Worm (Caenorhabditis elegans) whole organism, young adult: ENCODE results near the gene sws-1.

Experiments
- B0261.1 ChIP-seq: sonication (generic microtip); optimal IDR thresholded peaks from 2 replicates; lab custom pipeline; 2016; ENCODE audit warnings: mild to moderate bottlenecking, missing genetic modification characterization, moderate library complexity, missing compliant biosample characterization
- C06A6.2 ChIP-seq: fragments of 200-800 bp; sonication (Bioruptor generic); conservative IDR thresholded peaks from 2 replicates; pipeline ENCODE4 v1.3.6; 2022; ENCODE audit warnings: missing genetic modification characterization, missing compliant biosample characterization
- D2030.7 ChIP-seq: fragments of 200-800 bp; sonication (Bioruptor generic); IDR thresholded peaks from 2 replicates; pipeline ENCODE4 v1.3.6; 2022; ENCODE audit warnings: missing genetic modification reagents, missing genetic modification characterization, missing compliant biosample characterization
- F10E7.11 ChIP-seq: sonication (generic microtip); optimal IDR thresholded peaks from 2 replicates; lab custom pipeline; 2017; ENCODE audit warnings: mild to moderate bottlenecking, missing genetic modification characterization, moderate library complexity, missing compliant biosample characterization
- F23B12.7 ChIP-seq: sonication (generic microtip); optimal IDR thresholded peaks from 2 replicates; lab custom pipeline; 2017; ENCODE audit warnings: missing genetic modification characterization, mild to moderate bottlenecking, missing compliant biosample characterization, antibody characterized with exemption, moderate library complexity; ENCODE audit not compliant: insufficient read depth
- F52B5.7 ChIP-seq: sonication (generic microtip); optimal IDR thresholded peaks from 2 replicates; lab custom pipeline; 2016; ENCODE audit warnings: mild to moderate bottlenecking, missing genetic modification characterization, missing compliant biosample characterization
- T26A5.8 ChIP-seq: sonication (generic microtip); optimal IDR thresholded peaks from 2 replicates; lab custom pipeline; 2016; ENCODE audit warnings: missing genetic modification characterization, missing compliant biosample characterization
- Y53F4B.3 ChIP-seq: fragments of 200-800 bp; sonication (Bioruptor generic); IDR thresholded peaks from 2 replicates; pipeline ENCODE4 v1.3.6; 2022; ENCODE audit warnings: missing genetic modification reagents, missing genetic modification characterization, missing compliant biosample characterization
- Y95B8A.8 ChIP-seq: fragments of 200-800 bp; sonication (Bioruptor generic); IDR thresholded peaks from 2 replicates; pipeline ENCODE4 v1.3.6; 2022; ENCODE audit warnings: missing genetic modification reagents, missing genetic modification characterization, missing compliant biosample characterization
- ZK185.1 ChIP-seq: sonication (generic microtip); optimal IDR thresholded peaks from 2 replicates; lab custom pipeline; 2016; ENCODE audit warnings: mild to moderate bottlenecking, missing genetic modification characterization, missing compliant biosample characterization; ENCODE audit not compliant: poor library complexity, severe bottlenecking
- akir-1 ChIP-seq: fragments of 200-800 bp; sonication (Bioruptor generic); optimal IDR thresholded peaks from 2 replicates; lab custom pipeline; 2018; ENCODE audit warnings: mild to moderate bottlenecking, missing genetic modification characterization, moderate library complexity, missing compliant biosample characterization
- aptf-2 ChIP-seq: fragments of 200-800 bp; sonication (Bioruptor generic); conservative IDR thresholded peaks from 2 replicates; pipeline ENCODE4 v1.3.6; 2022; ENCODE audit warnings: missing genetic modification reagents, missing genetic modification characterization, missing compliant biosample characterization
- aptf-3 ChIP-seq: fragments of 200-800 bp; sonication (Bioruptor generic); IDR thresholded peaks from 2 replicates; pipeline ENCODE4 v1.3.6; 2022; ENCODE audit warnings: missing genetic modification characterization, missing compliant biosample characterization
- athp-1 ChIP-seq: sonication (generic microtip); optimal IDR thresholded peaks from 2 replicates; lab custom pipeline; 2017; ENCODE audit warnings: mild to moderate bottlenecking, missing genetic modification characterization, missing compliant biosample characterization
- bed-1 ChIP-seq: fragments of 200-800 bp; sonication (Bioruptor generic); IDR thresholded peaks from 2 replicates; pipeline ENCODE4 v1.3.6; 2022; ENCODE audit warnings: missing genetic modification reagents, missing genetic modification characterization, missing compliant biosample characterization
- cebp-2 ChIP-seq: fragments of 200-800 bp; sonication (Bioruptor generic); IDR thresholded peaks from 2 replicates; pipeline ENCODE4 v1.3.6; 2022; ENCODE audit warnings: missing genetic modification characterization, missing compliant biosample characterization
- ekl-4 ChIP-seq: fragments of 200-800 bp; sonication (Bioruptor generic); IDR thresholded peaks from 2 replicates; pipeline ENCODE4 v1.3.6; 2022; ENCODE audit warnings: missing genetic modification reagents, missing genetic modification characterization, missing compliant biosample characterization
- gei-17 ChIP-seq: fragments of 200-800 bp; sonication (Bioruptor generic); optimal IDR thresholded peaks from 2 replicates; lab custom pipeline; 2018; ENCODE audit warnings: mild to moderate bottlenecking, missing genetic modification characterization, missing compliant biosample characterization
- lag-1 ChIP-seq: fragments of 200-800 bp; sonication (Bioruptor generic); IDR thresholded peaks from 2 replicates; pipeline ENCODE4 v1.3.6; 2022; ENCODE audit warnings: missing genetic modification reagents, missing genetic modification characterization, missing compliant biosample characterization
- lin-40 ChIP-seq: sonication (generic microtip); optimal IDR thresholded peaks from 2 replicates; lab custom pipeline; 2016; ENCODE audit warnings: missing genetic modification characterization, mild to moderate bottlenecking, missing compliant biosample characterization, missing genotype, missing genetic modification reagents
- lin-54 ChIP-seq: fragments of 200-800 bp; sonication (Bioruptor generic); optimal IDR thresholded peaks from 2 replicates; lab custom pipeline; 2018; ENCODE audit warnings: mild to moderate bottlenecking, missing genetic modification characterization, missing compliant biosample characterization
- lir-1 ChIP-seq: fragments of 200-800 bp; sonication (Bioruptor generic); conservative IDR thresholded peaks from 2 replicates; pipeline ENCODE4 v1.3.6; 2022; ENCODE audit warnings: missing genetic modification reagents, missing genetic modification characterization, missing compliant biosample characterization
- madf-10 ChIP-seq: sonication (generic microtip); optimal IDR thresholded peaks from 2 replicates; lab custom pipeline; 2016; ENCODE audit warnings: mild to moderate bottlenecking, missing genetic modification characterization, missing compliant biosample characterization
- nfya-1 ChIP-seq: sonication (generic microtip); optimal IDR thresholded peaks from 2 replicates; lab custom pipeline; 2017; ENCODE audit warnings: antibody characterized with exemption, missing compliant biosample characterization, missing genetic modification characterization, borderline replicate concordance; ENCODE audit not compliant: insufficient read depth
- nfya-2 ChIP-seq: fragments of 200-800 bp; sonication (Bioruptor generic); IDR thresholded peaks from 2 replicates; pipeline ENCODE4 v1.3.6; 2022; ENCODE audit warnings: missing genetic modification reagents, missing genetic modification characterization, missing compliant biosample characterization
- nhr-120 ChIP-seq: fragments of 200-800 bp; sonication (Bioruptor generic); IDR thresholded peaks from 2 replicates; pipeline ENCODE4 v1.3.6; 2022; ENCODE audit warnings: missing genetic modification characterization, missing compliant biosample characterization
- rcor-1 ChIP-seq: fragments of 200-800 bp; sonication (Bioruptor generic); IDR thresholded peaks from 2 replicates; pipeline ENCODE4 v1.3.6; 2022; ENCODE audit warnings: missing genetic modification reagents, missing genetic modification characterization, missing compliant biosample characterization
- snpc-1.3 ChIP-seq: sonication (generic microtip); optimal IDR thresholded peaks from 2 replicates; lab custom pipeline; 2017; ENCODE audit warnings: missing genetic modification characterization, mild to moderate bottlenecking, missing compliant biosample characterization, antibody characterized with exemption, moderate library complexity, missing genotype, missing genetic modification reagents; ENCODE audit not compliant: insufficient read depth
- snpc-3.4 ChIP-seq: sonication (generic microtip); optimal IDR thresholded peaks from 2 replicates; lab custom pipeline; 2017; ENCODE audit warnings: missing genetic modification characterization, mild to moderate bottlenecking, missing compliant biosample characterization, antibody characterized with exemption, moderate library complexity, missing genotype, missing genetic modification reagents
- snpc-4 ChIP-seq, 5 experiments: fragments of 150-350 bp in 1 of 5; sonication (generic microtip) in 4 of 5; optimal IDR thresholded peaks; 2 replicates each; lab custom pipeline; 2014 to 2018; ENCODE audit warnings: missing genetic modification characterization in 5 of 5, missing biosample characterization in 3 of 5, antibody characterized with exemption in 2 of 5, mild to moderate bottlenecking in 2 of 5, missing compliant biosample characterization in 2 of 5, missing genotype in 2 of 5, moderate library complexity in 2 of 5, missing genetic modification reagents in 1 of 5
- unc-62 ChIP-seq: fragments of 150-350 bp; optimal IDR thresholded peaks from 2 replicates; lab custom pipeline; 2014; ENCODE audit warnings: missing biosample characterization, missing genetic modification reagents, missing genetic modification characterization
- zfh-2 ChIP-seq: fragments of 200-800 bp; sonication (Bioruptor generic); conservative IDR thresholded peaks from 2 replicates; pipeline ENCODE4 v1.3.6; 2022; ENCODE audit warnings: missing genetic modification reagents, missing genetic modification characterization, missing compliant biosample characterization
- zim-3 ChIP-seq: sonication (generic microtip); optimal IDR thresholded peaks from 2 replicates; lab custom pipeline; 2017; ENCODE audit warnings: mild to moderate bottlenecking, missing genetic modification characterization, moderate library complexity, missing compliant biosample characterization

sws-1 gene

ce11 chrV:19027338-19027737 is 46.1 kb upstream of the sws-1 start:
- no peak for TF ChIP-seq cebp-2 (GFP tag; lab: Robert Waterston, UW)
- TF ChIP-seq snpc-1.3 = no peak
- TF ChIP-seq F52B5.7 = no peak
- TF ChIP-seq ekl-4 (GFP tag; lab: Robert Waterston, UW) = no peak
- no peak for TF ChIP-seq akir-1 (GFP tag; lab: Kevin White, UChicago)
- TF ChIP-seq nhr-120 (GFP tag; lab: Robert Waterston, UW) = no peak

ce11 chrV:19026163-19026562 is 44.9 kb upstream of the sws-1 start, which contains the start of gene Y39B6A.25:
Gene Y39B6A.25 (plus strand): TSS chrV:19026463.
- TF ChIP-seq snpc-4 (GFP tag; optimal IDR thresholded peaks at IDR 0.05; lab: Kevin White, UChicago) (no peak), snpc-4 (tag; optimal IDR thresholded peaks at IDR 0.05; lab: Kevin White, UChicago) (no peak), C06A6.2 (no peak), akir-1 (GFP tag; lab: Kevin White, UChicago) (no peak), zim-3 (tag; lab: Kevin White, UChicago) (no peak), T26A5.8 (tag; lab: Kevin White, UChicago) (no peak), D2030.7 (GFP tag; lab: Robert Waterston, UW) (no peak), lin-54 (GFP tag; lab: Kevin White, UChicago) (no peak), lin-40 (tag; lab: Kevin White, UChicago) (no peak), rcor-1 (GFP tag; lab: Robert Waterston, UW) (no peak), F10E7.11 (tag; lab: Kevin White, UChicago) (no peak), ZK185.1 (no peak), zfh-2 (GFP tag; lab: Robert Waterston, UW) (no peak)
- TF ChIP-seq, all 124 proteins: peak for 0

DNA sequence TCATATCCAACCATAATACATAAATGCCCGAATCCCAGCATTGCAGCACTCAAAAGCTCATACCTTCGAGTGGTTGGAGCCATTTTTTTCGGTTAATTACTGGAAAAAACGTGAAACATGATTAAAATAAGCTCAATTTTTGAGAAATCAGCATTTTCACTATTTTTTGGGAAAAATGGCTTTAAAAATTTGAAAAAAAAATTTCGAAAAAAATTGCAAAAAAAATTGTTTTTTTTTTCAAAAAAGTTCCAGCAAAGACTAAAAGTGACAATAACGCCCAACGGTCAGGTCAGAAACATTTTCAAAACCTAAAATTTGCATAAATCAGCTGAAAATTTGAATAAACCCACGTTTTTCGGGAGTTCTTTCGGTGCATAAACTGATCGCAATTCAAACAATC is 43.4 kb upstream of the sws-1 start, which contains the start of gene Y39B6A.29:
Y39B6A.29 (minus strand) TSS at position 101 of the 400 bp plus-strand sequence.
- TF ChIP-seq lag-1 (GFP tag; lab: Robert Waterston, UW) = no peak
- TF ChIP-seq unc-62 (GFP tag; lab: Kevin White, UChicago) = no peak
- TF ChIP-seq madf-10 (tag; lab: Kevin White, UChicago) = no peak
- no peak for TF ChIP-seq lin-40 (tag; lab: Kevin White, UChicago)
- no peak for TF ChIP-seq aptf-3
- TF ChIP-seq nfya-1 = no peak
- TF ChIP-seq F23B12.7 (tag; lab: Kevin White, UChicago) = no peak
- TF ChIP-seq gei-17 (GFP tag; lab: Kevin White, UChicago) = no peak
- TF ChIP-seq nfya-2 (GFP tag; lab: Robert Waterston, UW) = no peak
- no peak for TF ChIP-seq aptf-2 (GFP tag; lab: Robert Waterston, UW)
- no peak for TF ChIP-seq cebp-2 (GFP tag; lab: Robert Waterston, UW)
- no peak for TF ChIP-seq T26A5.8 (tag; lab: Kevin White, UChicago)
- TF ChIP-seq lir-1 (GFP tag; lab: Robert Waterston, UW) = no peak
- TF ChIP-seq Y53F4B.3 (GFP tag; lab: Robert Waterston, UW) = no peak
- TF ChIP-seq zim-3 (tag; lab: Kevin White, UChicago) = no peak
- TF ChIP-seq, all 124 proteins: peak for 0

DNA sequence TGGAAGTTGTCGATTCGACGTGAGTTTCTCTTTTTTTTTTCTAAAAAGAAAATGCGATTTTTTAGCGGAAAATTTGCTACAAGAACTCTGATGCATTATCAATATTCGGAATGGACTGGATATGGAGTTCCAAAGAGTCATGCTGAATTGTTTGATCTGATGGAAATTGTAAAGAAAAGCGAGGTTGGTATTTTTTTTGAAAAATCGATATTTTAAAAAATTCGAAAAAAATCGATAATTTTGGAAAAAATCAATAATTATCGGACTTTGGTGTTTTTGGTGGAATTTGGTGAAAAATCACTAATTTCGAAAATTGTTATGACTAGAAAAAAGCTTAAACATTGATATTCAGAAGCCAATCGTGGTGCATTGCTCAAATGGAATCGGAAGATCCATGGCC is 38.0 kb upstream of the sws-1 start:
- TF ChIP-seq snpc-3.4 (tag; lab: Kevin White, UChicago) (no peak), B0261.1 (tag; lab: Kevin White, UChicago) (no peak), bed-1 (GFP tag; lab: Robert Waterston, UW) (no peak), athp-1 (tag; lab: Kevin White, UChicago) (no peak), Y95B8A.8 (GFP tag; lab: Robert Waterston, UW) (no peak)
